Worm (Caenorhabditis elegans): ENCODE data around the gene rab-37.

rab-37 gene

ce11 chrX:4222779-4223387 lies 12.8 kb downstream of the rab-37 start (continued):
- TF ChIP-seq odd-2 (tag; optimal IDR thresholded peaks at IDR 0.05) (no peak), syd-9 (tag; optimal IDR thresholded peaks at IDR 0.05) (no peak), C08G9.2 (tag; optimal IDR thresholded peaks at IDR 0.05) (no peak), gmeb-2 (tag; optimal IDR thresholded peaks at IDR 0.05) (no peak), ztf-16 (tag; optimal IDR thresholded peaks at IDR 0.05) (no peak), rnt-1 (tag; optimal IDR thresholded peaks at IDR 0.05) (no peak), ceh-22 (tag; optimal IDR thresholded peaks at IDR 0.05) (no peak), lin-11 (tag; optimal IDR thresholded peaks at IDR 0.05) (no peak), elt-2 (tag; optimal IDR thresholded peaks at IDR 0.05) (no peak), hlh-13 (GFP tag; optimal IDR thresholded peaks at IDR 0.05) (no peak), ceh-48 (tag; optimal IDR thresholded peaks at IDR 0.05) (no peak), ceh-31 (tag; optimal IDR thresholded peaks at IDR 0.05) (peak; percentile 71), fax-1 (tag; optimal IDR thresholded peaks at IDR 0.05) (no peak), pha-4 (tag; optimal IDR thresholded peaks at IDR 0.05) (no peak), ref-2 (tag; optimal IDR thresholded peaks at IDR 0.05) (peak; percentile 44), ceh-19 (GFP tag; optimal IDR thresholded peaks at IDR 0.05) (no peak), nhr-232 (tag; optimal IDR thresholded peaks at IDR 0.05) (no peak), C38D4.7 (GFP tag; optimal IDR thresholded peaks at IDR 0.05) (no peak), unc-86 (tag; optimal IDR thresholded peaks at IDR 0.05) (no peak), nhr-11 (tag; optimal IDR thresholded peaks at IDR 0.05) (no peak), tbx-7 (tag; optimal IDR thresholded peaks at IDR 0.05) (no peak), nfya-1 (tag; optimal IDR thresholded peaks at IDR 0.05) (peak; percentile 35), fkh-10 (GFP tag; optimal IDR thresholded peaks at IDR 0.05) (no peak), elt-4 (tag; optimal IDR thresholded peaks at IDR 0.05) (no peak)

ce11 chrX:4222200-4222599 lies 13.5 kb downstream of the rab-37 start:
- TF ChIP-seq pha-4 (tag; optimal IDR thresholded peaks at IDR 0.05) (no peak), nfya-1 (tag; optimal IDR thresholded peaks at IDR 0.05) (peak; percentile 64), hlh-13 (GFP tag; optimal IDR thresholded peaks at IDR 0.05) (peak; percentile 42), elt-2 (tag; optimal IDR thresholded peaks at IDR 0.05) (peak; percentile 3), ceh-18 (tag; optimal IDR thresholded peaks at IDR 0.05) (no peak)

- TF ChIP-seq tbx-7 (tag; optimal IDR thresholded peaks at IDR 0.05) (no peak), ceh-31 (tag; optimal IDR thresholded peaks at IDR 0.05) (no peak), ceh-6 (GFP tag; optimal IDR thresholded peaks at IDR 0.05) (no peak), unc-3 (GFP tag; conservative IDR thresholded peaks at IDR 0.05) (no peak), unc-3 (tag; optimal IDR thresholded peaks at IDR 0.05) (no peak), ceh-30 (tag; optimal IDR thresholded peaks at IDR 0.05) (no peak), ceh-2 (tag; optimal IDR thresholded peaks at IDR 0.05) (no peak), nfya-1 (tag; optimal IDR thresholded peaks at IDR 0.05) (no peak), nhr-232 (tag; optimal IDR thresholded peaks at IDR 0.05) (no peak), pha-4 (tag; optimal IDR thresholded peaks at IDR 0.05) (no peak), hlh-6 (tag; optimal IDR thresholded peaks at IDR 0.05) (no peak), ceh-34 (tag; optimal IDR thresholded peaks at IDR 0.05) (no peak)
These were observed 16.2 kb downstream of the rab-37 start for ce11 chrX:4219487-4219886.

- peak; percentile 10 for TF ChIP-seq unc-42 (tag; optimal IDR thresholded peaks at IDR 0.05)
- peak; percentile 7 for TF ChIP-seq ceh-34 (tag; optimal IDR thresholded peaks at IDR 0.05)
- no peak for TF ChIP-seq ceh-18 (tag; optimal IDR thresholded peaks at IDR 0.05)
- TF ChIP-seq sdc-2 (tag; optimal IDR thresholded peaks at IDR 0.05), result peak; percentile 10
These were observed 17.5 kb downstream of the rab-37 start, which contains the start of gene W01H2.2 for ce11 chrX:4218174-4218573. TSS of gene W01H2.2 (minus strand) at chrX:4218458.

ce11 chrX:4216894-4217293 lies 18.8 kb downstream of the rab-37 start, which contains the start of the genes F20B6.10 and hpk-1:
TSS of gene F20B6.10 (minus strand) at chrX:4217196.
TSS of gene hpk-1 (minus strand) at chrX:4217290.
- no peak for TF ChIP-seq C38D4.7 (GFP tag; optimal IDR thresholded peaks at IDR 0.05)
- no peak for TF ChIP-seq elt-2 (tag; optimal IDR thresholded peaks at IDR 0.05)

Data from whole organism, late embryonic.